Worm (Caenorhabditis elegans) whole organism, mixed stage, embryonic: ENCODE measurements around the gene lrpr-1.

Source experiments
- M03D4.4 ChIP-seq: sonication (generic microtip); optimal IDR thresholded peaks from 2 replicates; lab custom pipeline; 2017; ENCODE audit warnings: mild to moderate bottlenecking, missing genetic modification characterization, missing compliant biosample characterization
- blmp-1 ChIP-seq: fragments of 150-350 bp; optimal IDR thresholded peaks from 2 replicates; lab custom pipeline; 2014; ENCODE audit warnings: missing biosample characterization, missing genetic modification characterization
- ceh-39 ChIP-seq: fragments of 150-350 bp; optimal IDR thresholded peaks from 2 replicates; lab custom pipeline; 2014; ENCODE audit warnings: missing biosample characterization, missing genetic modification characterization
- ceh-43 ChIP-seq: fragments of 200-800 bp; sonication (Bioruptor generic); optimal IDR thresholded peaks from 2 replicates; lab custom pipeline; 2018; ENCODE audit warnings: mild to moderate bottlenecking, missing genetic modification characterization, moderate library complexity, missing compliant biosample characterization
- ceh-83 ChIP-seq: fragments of 200-800 bp; sonication (Bioruptor generic); optimal IDR thresholded peaks from 2 replicates; lab custom pipeline; 2018; ENCODE audit warnings: mild to moderate bottlenecking, missing genetic modification characterization, missing compliant biosample characterization
- cnd-1 ChIP-seq: fragments of 200-800 bp; sonication (Bioruptor generic); optimal IDR thresholded peaks from 2 replicates; lab custom pipeline; 2018; ENCODE audit warnings: mild to moderate bottlenecking, missing genetic modification characterization, missing compliant biosample characterization
- drap-1 ChIP-seq: fragments of 200-800 bp; sonication (Bioruptor generic); optimal IDR thresholded peaks from 3 replicates; lab custom pipeline; 2018; ENCODE audit warnings: mild to moderate bottlenecking, missing genetic modification characterization, missing compliant biosample characterization
- elt-1 ChIP-seq: sonication (generic microtip); optimal IDR thresholded peaks from 2 replicates; lab custom pipeline; 2017; ENCODE audit warnings: missing genetic modification characterization, mild to moderate bottlenecking, missing compliant biosample characterization, antibody characterized with exemption, moderate library complexity, borderline replicate concordance; ENCODE audit not compliant: insufficient read depth
- elt-3 ChIP-seq: fragments of 150-350 bp; optimal IDR thresholded peaks from 2 replicates; lab custom pipeline; 2014; ENCODE audit warnings: missing biosample characterization, missing genetic modification characterization
- flh-1 ChIP-seq: fragments of 200-800 bp; sonication (Bioruptor generic); optimal IDR thresholded peaks from 2 replicates; lab custom pipeline; 2018; ENCODE audit warnings: mild to moderate bottlenecking, missing genetic modification characterization, moderate library complexity, missing compliant biosample characterization
- ham-2 ChIP-seq: fragments of 200-800 bp; sonication (Bioruptor generic); optimal IDR thresholded peaks from 2 replicates; lab custom pipeline; 2018; ENCODE audit warnings: mild to moderate bottlenecking, missing genetic modification characterization, missing compliant biosample characterization
- hlh-1 ChIP-seq: fragments of 150-350 bp; optimal IDR thresholded peaks from 2 replicates; lab custom pipeline; 2014; ENCODE audit warnings: missing biosample characterization, missing genetic modification reagents, missing genetic modification characterization
- lin-13 ChIP-seq: fragments of 150-350 bp; optimal IDR thresholded peaks from 2 replicates; lab custom pipeline; 2014; ENCODE audit warnings: missing biosample characterization, missing genetic modification characterization
- lin-32 ChIP-seq: fragments of 200-800 bp; sonication (Bioruptor generic); optimal IDR thresholded peaks from 2 replicates; lab custom pipeline; 2018; ENCODE audit warnings: mild to moderate bottlenecking, missing genetic modification characterization, missing compliant biosample characterization
- lsy-2 ChIP-seq: fragments of 150-350 bp; optimal IDR thresholded peaks from 2 replicates; lab custom pipeline; 2014; ENCODE audit warnings: missing biosample characterization, missing genetic modification characterization
- mab-5 ChIP-seq: fragments of 150-350 bp; optimal IDR thresholded peaks from 2 replicates; lab custom pipeline; 2014; ENCODE audit warnings: missing biosample characterization, missing genetic modification characterization
- mep-1 ChIP-seq: fragments of 150-350 bp; optimal IDR thresholded peaks from 2 replicates; lab custom pipeline; 2017; ENCODE audit warnings: missing biosample characterization, missing genetic modification reagents, missing genetic modification characterization, inconsistent platforms
- nhr-12 ChIP-seq: fragments of 150-350 bp; optimal IDR thresholded peaks from 2 replicates; lab custom pipeline; 2014; ENCODE audit warnings: missing biosample characterization, missing genetic modification characterization
- nhr-2 ChIP-seq: fragments of 150-350 bp; optimal IDR thresholded peaks from 2 replicates; lab custom pipeline; 2014; ENCODE audit warnings: missing biosample characterization, missing genetic modification characterization
- nhr-237 ChIP-seq: fragments of 150-350 bp; optimal IDR thresholded peaks from 2 replicates; lab custom pipeline; 2014; ENCODE audit warnings: missing biosample characterization, missing genetic modification characterization
- nhr-28 ChIP-seq: fragments of 150-350 bp; optimal IDR thresholded peaks from 2 replicates; lab custom pipeline; 2014; ENCODE audit warnings: missing biosample characterization, missing genetic modification characterization
- nhr-76 ChIP-seq: sonication (generic microtip); optimal IDR thresholded peaks from 2 replicates; lab custom pipeline; 2017; ENCODE audit warnings: missing biosample characterization, missing genetic modification characterization
- pha-4 ChIP-seq: fragments of 150-350 bp; optimal IDR thresholded peaks from 2 replicates; lab custom pipeline; 2018; ENCODE audit warnings: missing biosample characterization, missing genetic modification reagents, missing genetic modification characterization
- sem-2 ChIP-seq: fragments of 200-800 bp; sonication (Bioruptor generic); optimal IDR thresholded peaks from 2 replicates; lab custom pipeline; 2018; ENCODE audit warnings: mild to moderate bottlenecking, missing genetic modification characterization, missing compliant biosample characterization
- snpc-4 ChIP-seq: fragments of 150-350 bp; optimal IDR thresholded peaks from 2 replicates; lab custom pipeline; 2014; ENCODE audit warnings: missing biosample characterization, missing genetic modification characterization
- sptf-1 ChIP-seq: sonication (generic microtip); optimal IDR thresholded peaks from 2 replicates; lab custom pipeline; 2017; ENCODE audit warnings: mild to moderate bottlenecking, missing genetic modification characterization, moderate library complexity, missing compliant biosample characterization
- tbx-8 ChIP-seq: fragments of 200-800 bp; sonication (Bioruptor generic); optimal IDR thresholded peaks from 2 replicates; lab custom pipeline; 2018; ENCODE audit warnings: mild to moderate bottlenecking, missing genetic modification characterization, moderate library complexity, missing compliant biosample characterization
- unc-120 ChIP-seq: sonication (generic microtip); optimal IDR thresholded peaks from 2 replicates; lab custom pipeline; 2017; ENCODE audit warnings: missing genetic modification characterization, missing compliant biosample characterization; ENCODE audit not compliant: poor library complexity, severe bottlenecking
- zip-8 ChIP-seq: fragments of 150-350 bp; optimal IDR thresholded peaks from 2 replicates; lab custom pipeline; 2014; ENCODE audit warnings: missing biosample characterization, missing genetic modification characterization
- ztf-11 ChIP-seq: fragments of 150-350 bp; optimal IDR thresholded peaks from 2 replicates; lab custom pipeline; 2014; ENCODE audit warnings: missing biosample characterization, missing genetic modification characterization

Gene lrpr-1

DNA sequence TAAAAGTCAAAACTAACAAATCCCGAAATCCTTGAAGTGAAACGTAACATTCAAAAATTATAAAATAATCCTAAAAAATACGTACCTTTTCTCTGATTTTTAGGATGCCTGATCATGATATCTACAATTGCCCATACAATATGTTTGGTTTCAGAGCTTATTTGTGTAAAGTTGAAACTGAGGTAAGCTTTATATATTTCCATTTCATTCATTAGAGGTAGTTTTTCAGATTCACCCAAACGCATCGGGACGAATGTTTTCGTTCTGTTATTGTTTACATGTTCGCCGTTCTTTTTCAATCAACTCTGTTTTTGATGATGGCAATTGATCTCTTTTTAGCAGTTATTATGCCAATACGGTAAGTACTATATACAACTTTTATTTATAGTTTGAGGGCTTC lies 10.3 kb upstream of the lrpr-1 start:
- no peak for TF ChIP-seq nhr-2 (tag; lab: Kevin White, UChicago)
- TF ChIP-seq nhr-76 (tag; lab: Kevin White, UChicago) = no peak
- no peak for TF ChIP-seq mab-5 (tag; lab: Kevin White, UChicago)
- TF ChIP-seq ceh-39 (tag; lab: Kevin White, UChicago) = no peak
- TF ChIP-seq nhr-28 (tag; lab: Kevin White, UChicago) = no peak
- no peak for TF ChIP-seq nhr-12 (tag; lab: Kevin White, UChicago)
- no peak for TF ChIP-seq blmp-1 (tag; lab: Kevin White, UChicago)
- TF ChIP-seq ztf-11 (tag; lab: Kevin White, UChicago) = no peak
- no peak for TF ChIP-seq sptf-1 (tag; lab: Kevin White, UChicago)
- no peak for TF ChIP-seq M03D4.4 (tag; lab: Kevin White, UChicago)
- TF ChIP-seq ceh-43 (GFP tag; lab: Kevin White, UChicago) = no peak
- no peak for TF ChIP-seq tbx-8
- no peak for TF ChIP-seq drap-1 (GFP tag; lab: Kevin White, UChicago)
- no peak for TF ChIP-seq sem-2
- TF ChIP-seq flh-1 (GFP tag; lab: Kevin White, UChicago) = no peak
- no peak for TF ChIP-seq mep-1

- TF ChIP-seq zip-8 (no peak), cnd-1 (tag; lab: Kevin White, UChicago) (no peak), pha-4 (tag; lab: Kevin White, UChicago) (no peak), elt-3 (tag; lab: Kevin White, UChicago) (no peak), nhr-76 (tag; lab: Kevin White, UChicago) (no peak), elt-1 (tag; lab: Kevin White, UChicago) (no peak), hlh-1 (no peak), lsy-2 (tag; lab: Kevin White, UChicago) (no peak), sptf-1 (tag; lab: Kevin White, UChicago) (no peak), M03D4.4 (tag; lab: Kevin White, UChicago) (no peak), lin-32 (no peak), mep-1 (no peak), lin-13 (tag; lab: Kevin White, UChicago) (no peak), nhr-12 (tag; lab: Kevin White, UChicago) (no peak), unc-120 (tag; lab: Kevin White, UChicago) (no peak)
These were observed 9.7 kb upstream of the lrpr-1 start, which contains the start of gene srsx-17 for ce11 chrV:5927347-5927746. Gene srsx-17, plus strand, starts transcription at chrV:5927647.

- TF ChIP-seq ztf-11 (tag; lab: Kevin White, UChicago) = no peak
- TF ChIP-seq elt-1 (tag; lab: Kevin White, UChicago) = no peak
- no peak for TF ChIP-seq drap-1 (GFP tag; lab: Kevin White, UChicago)
These were observed 4.5 kb upstream of the lrpr-1 start, which contains the start of gene srsx-18 for ce11 chrV:5922236-5922635. Gene srsx-18, plus strand, starts transcription at chrV:5922536.

DNA sequence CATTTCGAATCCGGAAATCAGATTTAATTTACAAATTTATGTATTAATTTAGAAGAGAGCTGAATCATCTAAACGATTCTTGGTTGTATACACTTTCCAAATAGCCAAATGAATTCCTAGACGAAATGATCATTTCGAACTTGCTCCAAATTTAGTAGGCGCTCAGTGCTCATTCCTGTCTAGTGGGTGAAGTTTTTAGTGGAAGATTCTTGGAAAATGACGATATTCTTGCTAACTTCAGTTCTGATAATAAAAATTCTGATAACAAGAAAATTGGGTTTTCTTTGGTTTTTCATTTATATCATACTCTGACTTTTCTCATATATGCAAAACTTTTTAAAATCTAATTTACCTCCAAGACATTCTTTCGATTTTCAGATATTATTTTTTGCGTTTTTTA lies 4.1 kb upstream of the lrpr-1 start:
- TF ChIP-seq nhr-2 (tag; lab: Kevin White, UChicago) (no peak), snpc-4 (no peak), tbx-8 (no peak), ztf-11 (tag; lab: Kevin White, UChicago) (no peak)

ce11 chrV:5919887-5920286 lies 2.2 kb upstream of the lrpr-1 start, which contains the start of gene C04E6.12:
Gene C04E6.12, minus strand, starts transcription at chrV:5919987.
- TF ChIP-seq elt-3 (tag; lab: Kevin White, UChicago) = no peak
- no peak for TF ChIP-seq ham-2
- no peak for TF ChIP-seq M03D4.4 (tag; lab: Kevin White, UChicago)
- TF ChIP-seq blmp-1 (tag; lab: Kevin White, UChicago) = no peak
- no peak for TF ChIP-seq nhr-237
- TF ChIP-seq cnd-1 (tag; lab: Kevin White, UChicago) = no peak
- no peak for TF ChIP-seq zip-8
- TF ChIP-seq nhr-76 (tag; lab: Kevin White, UChicago) = no peak
- TF ChIP-seq nhr-28 (tag; lab: Kevin White, UChicago) = no peak
- no peak for TF ChIP-seq ceh-39 (tag; lab: Kevin White, UChicago)
- no peak for TF ChIP-seq nhr-12 (tag; lab: Kevin White, UChicago)
- no peak for TF ChIP-seq mab-5 (tag; lab: Kevin White, UChicago)
- no peak for TF ChIP-seq ceh-43 (GFP tag; lab: Kevin White, UChicago)
- no peak for TF ChIP-seq sem-2
- no peak for TF ChIP-seq lin-13 (tag; lab: Kevin White, UChicago)
- TF ChIP-seq drap-1 (GFP tag; lab: Kevin White, UChicago) = no peak
- no peak for TF ChIP-seq ceh-83 (GFP tag; lab: Kevin White, UChicago)
